Fruit fly (Drosophila melanogaster): ENCODE results near the gene CG6236.

Gene CG6236

dm6 chr3R:15347822-15348221, 19.8 kb upstream of the CG6236 start, which contains the start of the genes CG42726 and CG42727 (continued):
- TF ChIP-seq dac (GFP tag; optimal IDR thresholded peaks at IDR 0.05) (peak; percentile 28), Lpt (GFP tag; optimal IDR thresholded peaks at IDR 0.05) (no peak), Met (GFP tag; optimal IDR thresholded peaks at IDR 0.05) (no peak), Smox (GFP tag; optimal IDR thresholded peaks at IDR 0.05) (no peak), CG9139 (GFP tag; optimal IDR thresholded peaks at IDR 0.05) (no peak), fkh (GFP tag; optimal IDR thresholded peaks at IDR 0.05) (no peak), CG7368 (GFP tag; optimal IDR thresholded peaks at IDR 0.05) (no peak), CG3032 (tag; optimal IDR thresholded peaks at IDR 0.05) (peak; percentile 52), Hr39 (GFP tag; optimal IDR thresholded peaks at IDR 0.05) (no peak), Ets96B (tag; optimal IDR thresholded peaks at IDR 0.05) (peak; percentile 44), CG10669 (GFP tag; optimal IDR thresholded peaks at IDR 0.05) (peak; percentile 24), ss (GFP tag; optimal IDR thresholded peaks at IDR 0.05) (no peak), CG31627 (GFP tag; optimal IDR thresholded peaks at IDR 0.05) (peak; percentile 42), OdsH (GFP tag; optimal IDR thresholded peaks at IDR 0.05) (no peak), CG3919 (GFP tag; optimal IDR thresholded peaks at IDR 0.05) (no peak), net (GFP tag; optimal IDR thresholded peaks at IDR 0.05) (no peak), lz (GFP tag; optimal IDR thresholded peaks at IDR 0.05) (peak; percentile 48), Blimp-1 (GFP tag; optimal IDR thresholded peaks at IDR 0.05) (no peak), CG15336 (GFP tag; IDR thresholded peaks at IDR 0.05) (no peak), Sox15 (GFP tag; optimal IDR thresholded peaks at IDR 0.05) (peak; percentile 13), CG6792 (GFP tag; optimal IDR thresholded peaks at IDR 0.05) (peak; percentile 44), achi (GFP tag; optimal IDR thresholded peaks at IDR 0.05) (peak; percentile 30), CG8319 (GFP tag; optimal IDR thresholded peaks at IDR 0.05) (no peak), Hr38 (GFP tag; optimal IDR thresholded peaks at IDR 0.05) (no peak), Eip78C (GFP tag) (peak; percentile 87), salr (GFP tag; optimal IDR thresholded peaks at IDR 0.05) (no peak), CG11294 (GFP tag; IDR thresholded peaks at IDR 0.05) (0 out of 2 replicates have a peak, but pooled peaks have one; percentile 27), CG11762 (GFP tag; optimal IDR thresholded peaks at IDR 0.05; ENCODE audit: insufficient read depth) (peak; percentile 10)

dm6 chr3R:15346018-15346383, 17.9 kb upstream of the CG6236 start, which contains the start of the genes Surf4 and CG31301:
TSS of gene Surf4 (minus strand) at chr3R:15346176.
TSS of gene CG31301 (plus strand) at chr3R:15346205.
- peak; percentile 9 for TF ChIP-seq esn (GFP tag; optimal IDR thresholded peaks at IDR 0.05)
- TF ChIP-seq acj6 (GFP tag; optimal IDR thresholded peaks at IDR 0.05): no peak
- peak; percentile 91 for TF ChIP-seq dsx (GFP tag; optimal IDR thresholded peaks at IDR 0.05; ENCODE audit: poor library complexity, severe bottlenecking)
- TF ChIP-seq CG16779 (tag; optimal IDR thresholded peaks at IDR 0.05): no peak

dm6 chr3R:15345198-15346017, 17.3 kb upstream of the CG6236 start:
- TF ChIP-seq CG4318 (GFP tag; optimal IDR thresholded peaks at IDR 0.05) (no peak), svp (GFP tag) (no peak), Ets96B (tag; optimal IDR thresholded peaks at IDR 0.05) (no peak), Hr4 (GFP tag; optimal IDR thresholded peaks at IDR 0.05) (no peak), dac (GFP tag; optimal IDR thresholded peaks at IDR 0.05) (no peak), CG3919 (GFP tag; optimal IDR thresholded peaks at IDR 0.05) (no peak), Blimp-1 (GFP tag; optimal IDR thresholded peaks at IDR 0.05) (peak; percentile 92)
